Worm (Caenorhabditis elegans) whole organism, dauer: ENCODE data around the gene dmsr-12.

Experiments
- unc-62 ChIP-seq: sonication (generic microtip); optimal IDR thresholded peaks from 2 replicates; lab custom pipeline; 2017; ENCODE audit warnings: missing biosample characterization, missing genetic modification reagents, missing genetic modification characterization

dmsr-12 gene

DNA sequence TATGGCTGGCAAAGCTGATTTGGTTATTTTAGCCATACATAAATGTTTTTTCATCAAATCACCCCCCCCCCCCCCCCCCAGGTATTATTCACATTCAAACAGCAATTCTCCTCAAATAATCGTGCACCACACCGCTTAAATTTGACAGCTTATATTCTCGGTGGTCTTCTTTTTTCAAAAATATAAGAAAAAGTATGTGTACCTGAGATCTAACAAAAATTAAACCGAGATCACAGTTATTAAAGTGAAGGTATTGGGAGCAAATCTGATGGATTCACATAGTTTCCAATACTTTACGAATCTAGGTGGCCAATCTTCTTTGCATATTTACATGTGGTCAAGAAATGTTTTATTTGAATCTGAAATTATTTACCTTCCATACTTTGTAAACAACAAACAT, 26.1 kb downstream of the dmsr-12 start, which contains the start of gene ZC404.15:
ZC404.15 (plus strand) TSS at position 301 of the 400 bp plus-strand sequence.
- no peak for TF ChIP-seq unc-62 (GFP tag; lab: Kevin White, UChicago)

DNA sequence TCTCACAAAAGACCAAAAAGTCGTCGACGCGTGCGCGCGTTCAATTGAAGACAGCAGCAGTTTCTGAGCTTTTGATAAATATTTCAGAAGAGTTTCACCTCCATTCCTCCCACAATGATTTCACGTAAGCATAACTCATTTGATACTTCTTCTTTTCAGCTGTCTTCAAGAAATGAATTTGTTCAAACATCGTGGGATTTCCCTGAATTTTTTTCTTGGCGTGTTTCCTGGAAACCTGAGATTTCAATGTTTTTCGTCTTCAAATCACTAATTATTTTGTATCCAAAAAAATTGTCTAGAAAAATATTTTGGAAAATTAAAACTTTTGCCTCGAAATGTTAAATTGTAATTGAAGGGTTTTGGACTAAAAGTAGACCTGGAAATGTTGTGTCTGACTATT, 27.8 kb downstream of the dmsr-12 start:
- no peak for TF ChIP-seq unc-62 (GFP tag; lab: Kevin White, UChicago)

DNA sequence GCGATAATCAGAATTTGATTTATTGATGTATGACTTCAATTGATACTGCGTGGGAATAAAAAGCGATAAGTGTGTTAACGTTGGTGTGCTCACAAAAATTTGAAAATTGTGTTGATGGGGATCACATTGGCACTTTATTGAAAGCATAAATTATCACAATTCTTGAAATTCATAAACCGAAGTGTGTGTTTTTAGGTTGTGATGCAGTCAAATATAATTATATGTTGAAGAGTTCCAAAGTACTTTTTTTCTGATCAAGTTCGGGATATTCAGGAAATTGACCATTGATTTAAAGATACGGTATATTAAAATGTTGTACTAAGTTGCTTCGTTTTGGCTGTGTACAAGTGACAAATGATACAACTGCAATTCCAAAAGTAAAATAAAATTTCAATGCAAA, 30.5 kb downstream of the dmsr-12 start, which contains the start of gene srh-28:
srh-28 (minus strand) TSS at position 101 of the 400 bp plus-strand sequence.
- no peak for TF ChIP-seq unc-62 (GFP tag; lab: Kevin White, UChicago)

DNA sequence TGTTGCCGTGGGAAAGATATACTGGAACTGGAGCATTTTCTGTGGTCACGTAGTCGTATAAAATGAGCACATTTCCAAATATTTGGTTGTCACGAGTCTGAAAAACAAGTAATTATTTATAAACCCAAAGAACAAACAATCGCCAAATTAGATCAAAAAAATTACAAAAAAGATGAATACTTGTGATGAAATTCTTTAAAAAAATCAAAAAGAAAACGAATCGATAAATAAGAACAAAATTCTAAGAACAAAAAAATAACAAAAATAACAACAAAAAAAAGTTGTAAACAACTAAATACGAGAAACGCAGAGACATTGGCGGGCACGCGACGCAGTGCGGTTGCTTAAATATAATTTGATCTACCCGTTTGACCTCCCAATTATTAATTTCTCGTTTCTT, 32.5 kb downstream of the dmsr-12 start, which contains the start of gene ZC404.16:
ZC404.16 (minus strand) TSS at position 101 of the 400 bp plus-strand sequence.
- no peak for TF ChIP-seq unc-62 (GFP tag; lab: Kevin White, UChicago)

DNA sequence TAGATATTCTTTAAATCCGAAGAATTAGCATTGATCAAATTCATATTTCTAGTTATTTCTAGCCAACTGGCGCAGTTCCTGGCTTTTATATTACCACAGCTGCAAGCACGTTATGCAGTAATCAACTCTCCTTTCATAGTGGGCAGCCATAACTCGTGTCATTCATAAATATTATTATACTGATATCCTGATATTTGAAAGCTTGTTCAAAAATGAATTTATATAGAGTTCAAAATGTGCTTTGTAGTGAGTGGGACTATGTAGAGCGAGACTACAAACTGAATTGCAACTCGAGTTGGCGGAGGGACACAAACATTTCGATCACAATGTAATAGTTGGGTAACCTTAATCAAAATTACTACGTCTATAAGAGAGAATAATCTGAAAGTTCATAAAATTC, 34.6 kb downstream of the dmsr-12 start, which contains the start of gene srh-30:
srh-30 (minus strand) TSS at position 101 of the 400 bp plus-strand sequence.
- TF ChIP-seq unc-62 (GFP tag; lab: Kevin White, UChicago) = no peak

DNA sequence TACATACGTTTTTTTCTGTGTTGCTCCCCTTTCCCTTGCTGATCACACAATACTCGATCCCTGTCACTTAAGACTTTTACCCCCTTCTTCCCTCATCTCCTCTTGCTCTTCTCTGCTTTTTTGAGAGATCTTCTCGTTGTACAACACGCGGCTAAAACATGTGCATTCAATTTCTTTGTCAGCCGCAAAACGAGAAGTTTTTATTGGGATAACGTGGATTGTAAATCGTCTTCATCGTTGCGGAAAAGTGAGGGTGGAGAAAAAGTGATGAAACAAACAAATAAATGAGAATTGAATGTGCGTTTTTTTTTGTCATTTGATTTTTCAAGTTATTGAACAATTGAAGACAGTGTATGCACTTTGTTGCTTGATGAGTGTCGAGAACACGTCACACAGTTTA, 36.8 kb downstream of the dmsr-12 start:
- TF ChIP-seq unc-62 (GFP tag; lab: Kevin White, UChicago) = no peak

DNA sequence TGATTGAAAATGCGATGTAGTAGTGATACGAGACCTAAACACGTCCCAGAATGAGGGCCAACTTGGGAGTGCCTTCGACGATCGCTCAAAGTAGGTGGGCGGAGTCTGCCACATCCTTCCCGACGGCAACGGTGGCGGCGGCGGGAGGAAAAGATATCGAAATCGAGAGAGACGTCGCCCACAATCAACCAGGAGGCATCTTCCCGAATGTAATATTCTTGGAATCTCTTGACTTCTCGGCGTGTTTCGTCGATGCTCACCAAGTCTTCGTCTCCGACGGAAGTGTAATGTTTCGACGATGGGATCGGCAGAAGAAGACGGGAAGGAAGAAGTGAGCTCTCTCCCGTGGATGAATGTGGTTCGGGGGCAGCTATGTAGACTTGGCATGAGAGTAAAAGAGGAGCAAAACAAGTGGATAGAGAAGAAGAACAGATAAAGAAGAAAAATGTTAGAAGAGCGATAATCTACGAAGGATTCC, 37.7 kb downstream of the dmsr-12 start, which contains the start of the genes T25F10.1 and clik-1:
T25F10.1 (plus strand) TSS at position 51 of the 478 bp plus-strand sequence.
clik-1 (minus strand) TSS at position 281 of the 478 bp plus-strand sequence.
- TF ChIP-seq unc-62 (GFP tag; lab: Kevin White, UChicago) = no peak

DNA sequence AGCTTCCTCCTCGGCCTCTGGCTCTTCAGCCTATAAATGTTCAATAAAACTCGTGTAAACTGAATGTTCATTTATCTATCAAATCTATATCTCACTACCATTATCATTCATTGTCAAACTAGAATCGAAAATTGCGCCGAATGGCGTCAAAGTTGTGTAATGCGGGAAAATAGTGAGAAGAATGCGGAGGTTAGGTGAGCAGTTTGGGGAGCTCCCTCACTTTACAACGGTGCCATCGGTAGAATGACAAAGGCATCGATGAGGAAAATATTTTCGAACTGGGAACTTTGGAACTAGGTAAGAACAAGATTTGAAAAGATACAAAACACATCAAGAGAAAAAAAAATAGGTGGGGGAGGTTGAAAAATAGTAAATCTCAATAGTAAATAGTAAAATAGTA, 38.7 kb downstream of the dmsr-12 start:
- no peak for TF ChIP-seq unc-62 (GFP tag; lab: Kevin White, UChicago)

DNA sequence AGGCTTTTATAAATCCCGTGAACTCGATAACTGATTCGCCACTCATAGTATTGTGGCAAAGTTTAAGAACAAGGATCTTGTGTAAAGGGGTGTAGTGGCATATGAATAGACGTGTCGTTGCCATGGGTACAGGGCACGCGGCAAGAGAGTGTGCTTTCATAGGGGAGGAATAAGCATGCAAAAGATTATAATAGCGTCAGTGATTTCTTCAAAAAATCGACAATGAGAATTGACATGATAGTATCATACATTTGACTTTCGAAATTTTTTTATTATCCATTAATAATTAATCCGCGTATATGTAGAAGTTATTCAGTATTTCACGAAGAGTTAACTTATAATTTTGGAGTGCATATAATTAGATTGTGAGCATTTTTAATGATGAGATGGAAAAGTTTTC, 41.3 kb downstream of the dmsr-12 start, which contains the start of gene bbs-8:
bbs-8 (minus strand) TSS at position 101 of the 400 bp plus-strand sequence.
- no peak for TF ChIP-seq unc-62 (GFP tag; lab: Kevin White, UChicago)

DNA sequence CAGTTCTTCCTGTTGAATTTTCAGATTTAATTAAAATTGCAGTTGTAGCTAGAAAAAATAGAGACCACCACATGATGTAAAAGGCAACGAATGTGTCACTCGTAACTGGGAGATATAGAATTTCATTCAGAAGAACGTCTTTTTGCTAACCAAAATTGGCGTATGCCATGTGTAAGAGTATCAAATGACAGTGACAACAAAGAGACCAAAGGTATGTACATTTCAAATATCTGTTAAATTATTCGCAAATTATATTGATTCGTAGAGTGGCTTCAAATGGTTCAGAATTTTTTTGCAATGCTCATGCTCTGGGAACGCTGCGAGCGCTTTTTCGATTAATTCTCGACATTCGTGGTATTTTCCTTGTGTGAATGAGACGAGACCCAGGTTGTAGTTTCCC, 43.9 kb downstream of the dmsr-12 start, which contains the start of gene T25F10.4:
T25F10.4 (minus strand) TSS at position 101 of the 400 bp plus-strand sequence.
- no peak for TF ChIP-seq unc-62 (GFP tag; lab: Kevin White, UChicago)

DNA sequence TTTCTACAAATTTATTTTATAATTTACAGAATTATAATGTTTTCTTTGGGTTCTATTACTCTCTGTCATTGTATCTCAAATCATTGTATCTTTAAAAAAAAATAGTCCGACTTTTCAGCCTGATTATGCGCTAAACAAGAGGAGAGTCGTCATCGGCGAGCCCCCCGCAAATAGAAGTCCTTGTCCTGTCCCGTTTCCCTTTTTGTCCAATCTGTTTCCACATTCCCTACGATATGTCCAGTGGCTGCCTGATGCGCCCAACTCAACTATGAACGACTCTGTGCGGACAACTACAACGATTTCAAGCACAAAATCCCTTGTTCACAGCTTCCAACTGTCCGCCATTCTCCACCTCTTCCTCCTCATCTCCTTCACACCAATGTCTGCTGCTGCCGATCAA, 48.2 kb downstream of the dmsr-12 start, which contains the start of gene dbl-1:
dbl-1 (plus strand) TSS at position 119 of the 400 bp plus-strand sequence.
- TF ChIP-seq unc-62 (GFP tag; lab: Kevin White, UChicago) = no peak
